Comparison of ENCODE assay signal across 4 fruit fly cellular contexts in the genomic region with DNA sequence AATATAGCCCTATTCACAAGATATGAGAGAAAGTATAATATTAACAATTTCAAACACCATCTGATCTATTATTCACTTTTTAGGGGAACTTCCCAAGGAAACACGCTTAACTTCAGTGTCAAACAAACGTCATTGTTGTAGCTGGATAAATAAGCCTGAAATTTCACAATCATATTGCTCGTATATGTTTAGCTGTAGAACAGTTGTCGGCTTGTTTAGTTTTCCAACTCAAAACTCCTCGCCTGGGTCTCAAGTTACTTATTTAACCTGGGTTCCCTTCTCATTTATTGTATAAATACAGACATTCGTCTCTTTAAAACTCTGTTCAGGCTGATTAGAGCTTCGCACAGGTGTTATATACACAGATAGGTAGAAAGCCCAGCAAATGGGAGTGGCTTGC.
TF ChIP-seq lines count a peak whose summit lies in the region.

No protein-coding gene starts in this region.

- TF ChIP-seq CTCF in whole organism, embryonic (GFP tag; optimal IDR thresholded peaks at IDR 0.05; lab: Kevin White, UChicago) = no peak

TF ChIP-seq in whole organism, adult, 20 proteins besides CTCF, POLR2A, EP300 and RAD21:
- TF ChIP-seq kay (GFP tag; lab: Kevin White, UChicago; ENCODE audit: borderline replicate concordance) (peak; percentile 34), tj (GFP tag; optimal IDR thresholded peaks at IDR 0.05; lab: Kevin White, UChicago) (no peak), cnc (optimal IDR thresholded peaks at IDR 0.05; lab: Kevin White, UChicago) (no peak)
TF ChIP-seq in whole organism, adult: peak in this region for 1.

TF ChIP-seq in whole organism, embryonic, 481 proteins besides CTCF, POLR2A, EP300 and RAD21 (continues in another document):
- TF ChIP-seq CG1647 (GFP tag; optimal IDR thresholded peaks at IDR 0.05; lab: Kevin White, UChicago) (peak; percentile 10), sens-2 (GFP tag; IDR thresholded peaks at IDR 0.05; lab: Robert Waterston, UW) (no peak), crol (GFP tag; IDR thresholded peaks at IDR 0.05; lab: Robert Waterston, UW) (no peak), Tbp (GFP tag; optimal IDR thresholded peaks at IDR 0.05; lab: Kevin White, UChicago) (no peak), Xrp1 (GFP tag; IDR thresholded peaks at IDR 0.05; lab: Robert Waterston, UW) (peak; percentile 43; the same call in 1 of the 2 replicates), gce (GFP tag; IDR thresholded peaks at IDR 0.05; lab: Robert Waterston, UW) (no peak), Sox100B (GFP tag; optimal IDR thresholded peaks at IDR 0.05; lab: Kevin White, UChicago) (peak; percentile 30), CG7987 (GFP tag; optimal IDR thresholded peaks at IDR 0.05; lab: Kevin White, UChicago) (peak; percentile 59), grau (tag; optimal IDR thresholded peaks at IDR 0.05; lab: Kevin White, UChicago) (peak; percentile 6), bsh (GFP tag; optimal IDR thresholded peaks at IDR 0.05; lab: Kevin White, UChicago) (peak in 1 of 2 experiments; percentile 52), CG18764 (GFP tag; optimal IDR thresholded peaks at IDR 0.05; lab: Kevin White, UChicago) (peak; percentile 40), Vsx1 (GFP tag; optimal IDR thresholded peaks at IDR 0.05; lab: Kevin White, UChicago) (peak; percentile 58), Trl (optimal IDR thresholded peaks at IDR 0.05; lab: Kevin White, UChicago) (no peak), Trl (GFP tag; optimal IDR thresholded peaks at IDR 0.05; lab: Kevin White, UChicago) (peak; percentile 44), CG12391 (tag; optimal IDR thresholded peaks at IDR 0.05; lab: Kevin White, UChicago) (peak; percentile 2), BEAF-32 (GFP tag; optimal IDR thresholded peaks at IDR 0.05; lab: Kevin White, UChicago) (no peak), Deaf1 (tag; optimal IDR thresholded peaks at IDR 0.05; lab: Kevin White, UChicago) (no peak), kah (GFP tag; optimal IDR thresholded peaks at IDR 0.05; lab: Kevin White, UChicago) (no peak), jing (GFP tag; optimal IDR thresholded peaks at IDR 0.05; lab: Kevin White, UChicago) (no peak), wek (GFP tag; optimal IDR thresholded peaks at IDR 0.05; lab: Kevin White, UChicago) (peak; percentile 42), Nf-YB (GFP tag; optimal IDR thresholded peaks at IDR 0.05; lab: Kevin White, UChicago) (no peak), nau (GFP tag; optimal IDR thresholded peaks at IDR 0.05; lab: Kevin White, UChicago) (peak; percentile 59), CG1233 (GFP tag; optimal IDR thresholded peaks at IDR 0.05; lab: Kevin White, UChicago) (peak; percentile 43), CG15514 (GFP tag; optimal IDR thresholded peaks at IDR 0.05; lab: Kevin White, UChicago) (peak; percentile 46), CG17568 (GFP tag; optimal IDR thresholded peaks at IDR 0.05; lab: Kevin White, UChicago) (peak; percentile 59), CG15601 (tag; optimal IDR thresholded peaks at IDR 0.05; lab: Kevin White, UChicago) (peak; percentile 58), hkb (optimal IDR thresholded peaks at IDR 0.05; lab: Kevin White, UChicago) (no peak), hkb (GFP tag; IDR thresholded peaks at IDR 0.05; lab: Robert Waterston, UW) (peak; percentile 40)

TF ChIP-seq in whole organism, prepupa, 60 proteins besides CTCF, POLR2A, EP300 and RAD21:
- TF ChIP-seq Eip93F (GFP tag; optimal IDR thresholded peaks at IDR 0.05; lab: Kevin White, UChicago) (no peak), CG31627 (GFP tag; optimal IDR thresholded peaks at IDR 0.05; lab: Kevin White, UChicago) (no peak), CG10631 (GFP tag; optimal IDR thresholded peaks at IDR 0.05; lab: Kevin White, UChicago) (no peak), fkh (GFP tag; optimal IDR thresholded peaks at IDR 0.05; lab: Kevin White, UChicago) (peak; percentile 79)

TF ChIP-seq in whole organism, wandering third instar larva, 38 proteins besides CTCF, POLR2A, EP300 and RAD21:
- no peak for TF ChIP-seq psq (GFP tag; optimal IDR thresholded peaks at IDR 0.05; lab: Kevin White, UChicago)
- TF ChIP-seq fru (GFP tag; optimal IDR thresholded peaks at IDR 0.05; lab: Kevin White, UChicago) = peak; percentile 40
- peak in 1 of 2 experiments; percentile 19 for TF ChIP-seq foxo (GFP tag; optimal IDR thresholded peaks at IDR 0.05; lab: Kevin White, UChicago)
- TF ChIP-seq OdsH (GFP tag; optimal IDR thresholded peaks at IDR 0.05; lab: Kevin White, UChicago) = peak; percentile 56
- TF ChIP-seq brk (GFP tag; optimal IDR thresholded peaks at IDR 0.05; lab: Kevin White, UChicago) = peak; percentile 34
- TF ChIP-seq HLH106 (tag; optimal IDR thresholded peaks at IDR 0.05; lab: Kevin White, UChicago) = no peak
- peak; percentile 36 for TF ChIP-seq Hnf4 (GFP tag; optimal IDR thresholded peaks at IDR 0.05; lab: Kevin White, UChicago)
- TF ChIP-seq rgr (GFP tag; optimal IDR thresholded peaks at IDR 0.05; lab: Kevin White, UChicago) = peak; percentile 57
- TF ChIP-seq h (GFP tag; optimal IDR thresholded peaks at IDR 0.05; lab: Kevin White, UChicago) = peak; percentile 56
- TF ChIP-seq sage (GFP tag; optimal IDR thresholded peaks at IDR 0.05; lab: Kevin White, UChicago) = no peak
- peak; percentile 93 for TF ChIP-seq Hr83 (GFP tag; optimal IDR thresholded peaks at IDR 0.05; lab: Kevin White, UChicago; ENCODE audit: poor library complexity, severe bottlenecking)
- peak; percentile 40 for TF ChIP-seq jim (GFP tag; optimal IDR thresholded peaks at IDR 0.05; lab: Kevin White, UChicago)
